Worm (Caenorhabditis elegans) whole organism, L4 larva: ENCODE results near the gene dct-17.
A peak's percentile ranks its signal among the peaks of the same experiment; 100 is the strongest.

Source experiments
- F26F4.8 ChIP-seq: fragments of 200-800 bp; sonication (Bioruptor generic); conservative IDR thresholded peaks from 2 replicates; pipeline ENCODE4 v1.3.6; 2022; ENCODE audit warnings: missing genetic modification characterization, missing compliant biosample characterization
- Y5F2A.4 ChIP-seq: fragments of 200-800 bp; sonication (Bioruptor generic); optimal IDR thresholded peaks from 2 replicates; lab custom pipeline; 2018; ENCODE audit warnings: mild to moderate bottlenecking, missing genetic modification characterization, missing compliant biosample characterization
- ZK546.5 ChIP-seq, 2 experiments: sonication (generic microtip); optimal IDR thresholded peaks; 2 replicates each; lab custom pipeline; 2017; ENCODE audit warnings: missing biosample characterization in 2 of 2, missing genetic modification characterization in 2 of 2
- aha-1 ChIP-seq: fragments of 150-350 bp; peaks from one replicate; lab custom pipeline; 2014; ENCODE audit warnings: missing biosample characterization, missing genetic modification characterization
- ama-1 ChIP-seq: fragments of 150-350 bp; optimal IDR thresholded peaks from 2 replicates; lab custom pipeline; 2014; ENCODE audit warnings: inconsistent platforms, mixed read lengths
- attf-4 ChIP-seq: sonication (generic microtip); optimal IDR thresholded peaks from 3 replicates; lab custom pipeline; 2017; ENCODE audit warnings: missing biosample characterization, missing genetic modification characterization
- ceh-20 ChIP-seq: fragments of 200-800 bp; sonication (Bioruptor generic); IDR thresholded peaks from 2 replicates; pipeline ENCODE4 v1.3.6; 2022; ENCODE audit warnings: missing genetic modification reagents, missing genetic modification characterization, missing compliant biosample characterization
- ceh-32 ChIP-seq: sonication (generic microtip); optimal IDR thresholded peaks from 2 replicates; lab custom pipeline; 2016; ENCODE audit warnings: mild to moderate bottlenecking, missing genetic modification characterization, missing compliant biosample characterization; ENCODE audit not compliant: poor library complexity
- ceh-62 ChIP-seq: sonication (generic microtip); optimal IDR thresholded peaks from 2 replicates; lab custom pipeline; 2017; ENCODE audit warnings: missing biosample characterization, missing genetic modification characterization
- cey-2 ChIP-seq: sonication (generic microtip); optimal IDR thresholded peaks from 3 replicates; lab custom pipeline; 2017; ENCODE audit warnings: missing genetic modification characterization, mild to moderate bottlenecking, missing compliant biosample characterization, antibody characterized with exemption, borderline replicate concordance; ENCODE audit not compliant: insufficient read depth
- daf-16 ChIP-seq, 3 experiments: sonication (generic microtip); optimal IDR thresholded peaks; 2 replicates each; lab custom pipeline; 2016 to 2017; ENCODE audit warnings: missing genetic modification characterization in 3 of 3, missing genetic modification reagents in 3 of 3, mild to moderate bottlenecking in 2 of 3, missing compliant biosample characterization in 2 of 3, missing biosample characterization in 1 of 3, moderate library complexity in 1 of 3
- daf-19 ChIP-seq: fragments of 200-800 bp; sonication (Bioruptor generic); conservative IDR thresholded peaks from 2 replicates; pipeline ENCODE4 v1.3.6; 2022; ENCODE audit warnings: missing genetic modification characterization, missing compliant biosample characterization
- dmd-8 ChIP-seq: fragments of 200-800 bp; sonication (Bioruptor generic); IDR thresholded peaks from 2 replicates; pipeline ENCODE4 v1.3.6; 2022; ENCODE audit warnings: missing genetic modification characterization, missing compliant biosample characterization
- dpl-1 ChIP-seq: fragments of 150-350 bp; optimal IDR thresholded peaks from 2 replicates; lab custom pipeline; 2014; ENCODE audit warnings: missing biosample characterization, missing genetic modification reagents, missing genetic modification characterization
- fos-1 ChIP-seq: fragments of 150-350 bp; optimal IDR thresholded peaks from 2 replicates; lab custom pipeline; 2014; ENCODE audit warnings: missing biosample characterization, missing genetic modification characterization
- gei-8 ChIP-seq: fragments of 200-800 bp; sonication (Bioruptor generic); optimal IDR thresholded peaks from 2 replicates; lab custom pipeline; 2018; ENCODE audit warnings: mild to moderate bottlenecking, missing genetic modification characterization, missing compliant biosample characterization
- hmg-1.1 ChIP-seq: fragments of 200-800 bp; sonication (Bioruptor generic); IDR thresholded peaks from 2 replicates; pipeline ENCODE4 v1.3.6; 2022; ENCODE audit warnings: missing genetic modification reagents, missing genetic modification characterization, missing compliant biosample characterization
- lin-15B ChIP-seq: fragments of 150-350 bp; sonication (generic microtip); optimal IDR thresholded peaks from 3 replicates; lab custom pipeline; 2014; ENCODE audit warnings: missing biosample characterization, missing genetic modification characterization
- lin-29 ChIP-seq: fragments of 200-800 bp; sonication (Bioruptor generic); IDR thresholded peaks from 2 replicates; pipeline ENCODE4 v1.3.6; 2022; ENCODE audit warnings: missing genetic modification reagents, missing genetic modification characterization, missing compliant biosample characterization
- lin-38 ChIP-seq: fragments of 200-800 bp; sonication (Bioruptor generic); IDR thresholded peaks from 2 replicates; pipeline ENCODE4 v1.3.6; 2022; ENCODE audit warnings: missing genetic modification reagents, missing genetic modification characterization, missing compliant biosample characterization
- lin-39 ChIP-seq: fragments of 150-350 bp; optimal IDR thresholded peaks from 2 replicates; lab custom pipeline; 2014; ENCODE audit warnings: missing biosample characterization, missing genetic modification reagents, missing genetic modification characterization
- madf-5 ChIP-seq, 2 experiments: fragments of 200-800 bp; sonication (Bioruptor generic); IDR thresholded peaks; 2 replicates each; pipeline ENCODE4 v1.3.6; 2022; ENCODE audit warnings: missing compliant biosample characterization in 2 of 2, missing genetic modification characterization in 2 of 2
- madf-9 ChIP-seq: fragments of 200-800 bp; sonication (Bioruptor generic); conservative IDR thresholded peaks from 2 replicates; pipeline ENCODE4 v1.3.6; 2022; ENCODE audit warnings: missing genetic modification reagents, missing genetic modification characterization, missing compliant biosample characterization
- mdt-29 ChIP-seq: fragments of 200-800 bp; sonication (Bioruptor generic); IDR thresholded peaks from 2 replicates; pipeline ENCODE4 v1.3.6; 2022; ENCODE audit warnings: missing genetic modification reagents, missing genetic modification characterization, missing compliant biosample characterization
- mep-1 ChIP-seq: fragments of 150-350 bp; sonication (generic microtip); optimal IDR thresholded peaks from 3 replicates; lab custom pipeline; 2014; ENCODE audit warnings: missing biosample characterization, missing genetic modification characterization
- mes-2 ChIP-seq: sonication (generic microtip); optimal IDR thresholded peaks from 2 replicates; lab custom pipeline; 2016; ENCODE audit warnings: missing genotype, mild to moderate bottlenecking, missing genetic modification characterization, missing compliant biosample characterization; ENCODE audit not compliant: poor library complexity, severe bottlenecking
- nhr-10 ChIP-seq: fragments of 150-350 bp; optimal IDR thresholded peaks from 2 replicates; lab custom pipeline; 2014; ENCODE audit warnings: missing biosample characterization, missing genetic modification characterization
- nhr-11 ChIP-seq: fragments of 150-350 bp; optimal IDR thresholded peaks from 2 replicates; lab custom pipeline; 2014; ENCODE audit warnings: missing biosample characterization, missing genetic modification characterization
- nhr-111 ChIP-seq: fragments of 200-800 bp; sonication (Bioruptor generic); optimal IDR thresholded peaks from 2 replicates; lab custom pipeline; 2018; ENCODE audit warnings: mild to moderate bottlenecking, missing genetic modification characterization, missing compliant biosample characterization
- nhr-237 ChIP-seq: sonication (generic microtip); optimal IDR thresholded peaks from 2 replicates; lab custom pipeline; 2017; ENCODE audit warnings: missing biosample characterization, missing genetic modification characterization
- nhr-28 ChIP-seq: fragments of 150-350 bp; optimal IDR thresholded peaks from 2 replicates; lab custom pipeline; 2014; ENCODE audit warnings: missing biosample characterization, missing genetic modification characterization
- nhr-41 ChIP-seq: fragments of 200-800 bp; sonication (Bioruptor generic); IDR thresholded peaks from 2 replicates; pipeline ENCODE4 v1.3.6; 2022; ENCODE audit warnings: missing genetic modification reagents, missing genetic modification characterization, missing compliant biosample characterization
- pha-4 ChIP-seq, 2 experiments: fragments of 150-350 bp in 1 of 2; fragments of 200-800 bp in 1 of 2; sonication (Bioruptor generic) in 1 of 2; IDR thresholded peaks in 1 of 2; optimal IDR thresholded peaks in 1 of 2; 2 replicates each; pipeline versions ENCODE4 v1.3.6 to Lab custom; 2014 to 2022; ENCODE audit warnings: missing genetic modification characterization in 2 of 2, missing genetic modification reagents in 2 of 2, missing biosample characterization in 1 of 2, missing compliant biosample characterization in 1 of 2
- pqm-1 ChIP-seq: sonication (generic microtip); optimal IDR thresholded peaks from 2 replicates; lab custom pipeline; 2017; ENCODE audit warnings: missing biosample characterization, missing genetic modification characterization
- rbr-2 ChIP-seq: sonication (generic microtip); optimal IDR thresholded peaks from 2 replicates; lab custom pipeline; 2016; ENCODE audit warnings: missing genotype, missing genetic modification characterization, missing compliant biosample characterization
- saeg-2 ChIP-seq: fragments of 200-800 bp; sonication (Bioruptor generic); IDR thresholded peaks from 2 replicates; pipeline ENCODE4 v1.3.6; 2022; ENCODE audit warnings: missing genetic modification reagents, missing genetic modification characterization, missing compliant biosample characterization
- sdz-12 ChIP-seq: fragments of 200-800 bp; sonication (Bioruptor generic); optimal IDR thresholded peaks from 2 replicates; lab custom pipeline; 2018; ENCODE audit warnings: mild to moderate bottlenecking, missing genetic modification characterization, missing compliant biosample characterization
- spr-3 ChIP-seq: fragments of 200-800 bp; sonication (Bioruptor generic); optimal IDR thresholded peaks from 2 replicates; lab custom pipeline; 2018; ENCODE audit warnings: mild to moderate bottlenecking, missing genetic modification characterization, missing compliant biosample characterization
- unc-62 ChIP-seq, 3 experiments: fragments of 150-350 bp in 1 of 3; sonication (generic microtip); optimal IDR thresholded peaks in 2 of 3; peaks in 1 of 3; 1 replicate in 1 of 3; 2 replicates in 2 of 3; lab custom pipeline; 2014 to 2017; ENCODE audit warnings: missing biosample characterization in 3 of 3, missing genetic modification characterization in 3 of 3, missing genetic modification reagents in 3 of 3, missing genotype in 1 of 3
- vab-7 ChIP-seq: fragments of 200-800 bp; sonication (Bioruptor generic); IDR thresholded peaks from 2 replicates; pipeline ENCODE4 v1.3.6; 2022; ENCODE audit warnings: missing genetic modification reagents, missing genetic modification characterization, missing compliant biosample characterization
- zip-11 ChIP-seq: fragments of 200-800 bp; sonication (Bioruptor generic); IDR thresholded peaks from 2 replicates; pipeline ENCODE4 v1.3.6; 2022; ENCODE audit warnings: missing genetic modification characterization, missing compliant biosample characterization

The dct-17 gene

ce11 chrV:13768941-13769436 is 38.4 kb upstream of the dct-17 start, which contains the start of gene nas-24:
nas-24 (plus strand) TSS chrV:13769386.
- TF ChIP-seq nhr-28 (tag; lab: Kevin White, UChicago), result peak; percentile 83
- TF ChIP-seq pqm-1, result peak; percentile 21
- no peak for TF ChIP-seq F26F4.8
- TF ChIP-seq unc-62 (GFP tag; optimal IDR thresholded peaks at IDR 0.05 in 1 of 2; lab: Kevin White, UChicago), result peak in 1 of 2 experiments; percentile 20
- TF ChIP-seq unc-62 (tag; optimal IDR thresholded peaks at IDR 0.05; lab: Kevin White, UChicago), result no peak
- no peak for TF ChIP-seq ceh-20 (GFP tag; lab: Robert Waterston, UW)

- no peak for TF ChIP-seq spr-3
- no peak for TF ChIP-seq sdz-12 (GFP tag; lab: Kevin White, UChicago)
- no peak for TF ChIP-seq F26F4.8
- no peak for TF ChIP-seq mes-2 (tag; lab: Kevin White, UChicago)
- TF ChIP-seq zip-11 (GFP tag; lab: Robert Waterston, UW), result no peak
- TF ChIP-seq dpl-1 (GFP tag; lab: Kevin White, UChicago), result no peak
- no peak for TF ChIP-seq Y5F2A.4 (GFP tag; lab: Kevin White, UChicago)
- no peak for TF ChIP-seq ceh-32 (tag; lab: Kevin White, UChicago)
- no peak for TF ChIP-seq lin-39 (tag; lab: Kevin White, UChicago)
- no peak for TF ChIP-seq fos-1 (tag; lab: Kevin White, UChicago)
- TF ChIP-seq lin-29, result no peak
- no peak for TF ChIP-seq dmd-8 (GFP tag; lab: Robert Waterston, UW)
- TF ChIP-seq lin-15B (tag; lab: Kevin White, UChicago), result no peak
- no peak for TF ChIP-seq mdt-29 (GFP tag; lab: Robert Waterston, UW)
- TF ChIP-seq daf-16 (GFP tag; optimal IDR thresholded peaks at IDR 0.05; lab: Kevin White, UChicago), result no peak
- no peak for TF ChIP-seq daf-16 (tag; optimal IDR thresholded peaks at IDR 0.05; lab: Kevin White, UChicago)
- TF ChIP-seq attf-4 (tag; lab: Kevin White, UChicago), result no peak
- no peak for TF ChIP-seq ZK546.5 (tag; optimal IDR thresholded peaks at IDR 0.05; lab: Kevin White, UChicago)
Measured at ce11 chrV:13768388-13768787, 37.8 kb upstream of the dct-17 start, which contains the start of gene F20G2.3. F20G2.3 (minus strand) TSS chrV:13768488.

ce11 chrV:13763723-13764122 is 33.1 kb upstream of the dct-17 start:
- TF ChIP-seq nhr-11 (tag; lab: Kevin White, UChicago), result peak; percentile 56
- no peak for TF ChIP-seq spr-3

- no peak for TF ChIP-seq ceh-62
- TF ChIP-seq mep-1 (tag; lab: Kevin White, UChicago), result no peak
- TF ChIP-seq lin-38 (GFP tag; lab: Robert Waterston, UW), result no peak
- no peak for TF ChIP-seq saeg-2 (GFP tag; lab: Robert Waterston, UW)
- TF ChIP-seq nhr-11 (tag; lab: Kevin White, UChicago), result no peak
Measured at ce11 chrV:13762426-13763127, 32.0 kb upstream of the dct-17 start, which contains the start of gene F20G2.6. F20G2.6 (plus strand) TSS chrV:13763077.

- TF ChIP-seq nhr-237 (tag; lab: Kevin White, UChicago), result no peak
- TF ChIP-seq daf-19 (GFP tag; lab: Robert Waterston, UW), result no peak
- TF ChIP-seq nhr-10, result no peak
- TF ChIP-seq madf-5 (GFP tag; IDR thresholded peaks at IDR 0.05; lab: Robert Waterston, UW), result no peak
- TF ChIP-seq pha-4 (GFP tag; IDR thresholded peaks at IDR 0.05; lab: Robert Waterston, UW), result no peak
- TF ChIP-seq pha-4 (tag; optimal IDR thresholded peaks at IDR 0.05; lab: Kevin White, UChicago), result no peak
- TF ChIP-seq gei-8 (GFP tag; lab: Kevin White, UChicago), result no peak
- no peak for TF ChIP-seq madf-9 (GFP tag; lab: Robert Waterston, UW)
- no peak for TF ChIP-seq aha-1
- no peak for TF ChIP-seq ama-1 (lab: Kevin White, UChicago)
- 0 out of 2 replicates have a peak, but pooled peaks have one; percentile 27 for TF ChIP-seq hmg-1.1 (GFP tag; lab: Robert Waterston, UW)
- TF ChIP-seq ZK546.5 (tag; optimal IDR thresholded peaks at IDR 0.05; lab: Kevin White, UChicago), result no peak
- TF ChIP-seq vab-7 (GFP tag; lab: Robert Waterston, UW), result no peak
- TF ChIP-seq cey-2, result no peak
- TF ChIP-seq lin-39 (tag; lab: Kevin White, UChicago), result no peak
- TF ChIP-seq sdz-12 (GFP tag; lab: Kevin White, UChicago), result no peak
- TF ChIP-seq nhr-111, result no peak
- peak; percentile 46 for TF ChIP-seq rbr-2
- no peak for TF ChIP-seq nhr-41
Measured at ce11 chrV:13757349-13757748, 26.8 kb upstream of the dct-17 start.
